Fruit fly (Drosophila melanogaster) whole organism, wandering third instar larva: ENCODE results near the gene CG2681.

Experiments
- Abd-B ChIP-seq: fragments of >200 bp; optimal IDR thresholded peaks from 2 replicates; lab custom pipeline; 2017; ENCODE audit warnings: missing biosample characterization, missing genetic modification characterization
- CrebA ChIP-seq: fragments of 200-800 bp; sonication (Bioruptor generic); optimal IDR thresholded peaks from 2 replicates; lab custom pipeline; 2016; ENCODE audit warnings: missing biosample characterization, mild to moderate bottlenecking, missing genetic modification characterization, borderline replicate concordance
- Dfd ChIP-seq: fragments of >200 bp; optimal IDR thresholded peaks from 2 replicates; lab custom pipeline; 2017; ENCODE audit warnings: missing biosample characterization, missing genetic modification characterization
- Dif ChIP-seq: fragments of 200-275, 200-300 bp; sonication (Bioruptor generic); optimal IDR thresholded peaks from 2 replicates; lab custom pipeline; 2018; ENCODE audit warnings: missing biosample characterization, missing genetic modification characterization; ENCODE audit not compliant: partially characterized antibody
- GATAd ChIP-seq: sonication (Bioruptor generic); optimal IDR thresholded peaks from 2 replicates; lab custom pipeline; 2016; ENCODE audit warnings: missing biosample characterization, missing genetic modification characterization
- Jra ChIP-seq: sonication (Bioruptor generic); optimal IDR thresholded peaks from 2 replicates; lab custom pipeline; 2016; ENCODE audit warnings: missing biosample characterization, missing genetic modification characterization
- Myc ChIP-seq: fragments of >200 bp; optimal IDR thresholded peaks from 2 replicates; lab custom pipeline; 2017
- OdsH ChIP-seq: fragments of 200-800 bp; sonication (Bioruptor generic); optimal IDR thresholded peaks from 2 replicates; lab custom pipeline; 2016; ENCODE audit warnings: missing biosample characterization, mild to moderate bottlenecking, missing genetic modification characterization
- dsf ChIP-seq: sonication (Bioruptor generic); optimal IDR thresholded peaks from 2 replicates; lab custom pipeline; 2016; ENCODE audit warnings: missing biosample characterization, missing genetic modification characterization, borderline replicate concordance
- fru ChIP-seq: fragments of 200-800 bp; sonication (Bioruptor generic); optimal IDR thresholded peaks from 3 replicates; lab custom pipeline; 2016; ENCODE audit warnings: missing biosample characterization, mild to moderate bottlenecking, missing genetic modification characterization
- lola ChIP-seq: fragments of >200 bp; optimal IDR thresholded peaks from 2 replicates; lab custom pipeline; 2017; ENCODE audit warnings: missing biosample characterization, missing genetic modification characterization
- pan ChIP-seq: fragments of >200 bp; optimal IDR thresholded peaks from 2 replicates; lab custom pipeline; 2017
- psq ChIP-seq: fragments of 200-800 bp; sonication (Bioruptor generic); optimal IDR thresholded peaks from 3 replicates; lab custom pipeline; 2017; ENCODE audit warnings: missing biosample characterization, mild to moderate bottlenecking, missing genetic modification characterization, moderate library complexity
- usp ChIP-seq: fragments of >200 bp; optimal IDR thresholded peaks from 2 replicates; lab custom pipeline; 2017; ENCODE audit warnings: missing biosample characterization, missing genetic modification characterization

- TF ChIP-seq usp (GFP tag; lab: Kevin White, UChicago) (no peak), dsf (GFP tag; lab: Kevin White, UChicago) (no peak), Jra (GFP tag; lab: Kevin White, UChicago) (no peak), Dif (no peak), GATAd (GFP tag; lab: Kevin White, UChicago) (no peak), Dfd (GFP tag; lab: Kevin White, UChicago) (no peak), Abd-B (no peak), fru (peak; percentile 18), Myc (lab: Kevin White, UChicago) (no peak), CrebA (GFP tag; lab: Kevin White, UChicago) (no peak), pan (lab: Kevin White, UChicago) (no peak), psq (no peak), OdsH (peak; percentile 14), lola (no peak)
These were observed at the start of gene CG2681 for dm6 chrX:2708156-2708734.
